Fruit fly (Drosophila melanogaster) whole organism, embryonic: ENCODE data around the gene Parg.
A peak's percentile ranks its signal among the peaks of the same experiment; 100 is the strongest.

ENCODE experiments used
- Antp ChIP-seq: fragments of 200-800 bp; sonication (Bioruptor generic); optimal IDR thresholded peaks from 3 replicates; lab custom pipeline; 2016; ENCODE audit warnings: missing biosample characterization, missing genetic modification characterization
- Awh ChIP-seq: fragments of 200-800 bp; sonication (Bioruptor generic); IDR thresholded peaks from 2 replicates; pipeline ENCODE4, ENCODE4 v1.3.6; 2022; ENCODE audit warnings: missing biosample characterization, missing genetic modification characterization
- C15 ChIP-seq: fragments of 200-800 bp; sonication (Bioruptor generic); IDR thresholded peaks from 3 replicates; pipeline ENCODE4 v1.3.6; 2022; ENCODE audit warnings: missing biosample characterization, missing genetic modification characterization
- CG10209 ChIP-seq: fragments of 200-800 bp; sonication (Bioruptor generic); optimal IDR thresholded peaks from 3 replicates; lab custom pipeline; 2017; ENCODE audit warnings: missing biosample characterization, mild to moderate bottlenecking, missing genetic modification characterization, missing genetic modification reagents
- CG10979 ChIP-seq: fragments of 200-800 bp; sonication (Bioruptor generic); optimal IDR thresholded peaks from 2 replicates; lab custom pipeline; 2018; ENCODE audit warnings: missing biosample characterization, mild to moderate bottlenecking, missing genetic modification characterization, moderate library complexity
- CG11085 ChIP-seq: fragments of 200-800 bp; sonication (Bioruptor generic); IDR thresholded peaks from 2 replicates; pipeline ENCODE4 v1.3.6; 2022; ENCODE audit warnings: missing biosample characterization, missing genetic modification characterization
- CG11456 ChIP-seq: fragments of 200-800 bp; sonication (Bioruptor generic); IDR thresholded peaks from 3 replicates; pipeline ENCODE4 v1.3.6; 2022; ENCODE audit warnings: missing biosample characterization, missing genetic modification characterization
- CG12299 ChIP-seq: fragments of 200-800 bp; sonication (Bioruptor generic); optimal IDR thresholded peaks from 2 replicates; lab custom pipeline; 2018; ENCODE audit warnings: missing biosample characterization, mild to moderate bottlenecking, missing genetic modification characterization
- CG2678 ChIP-seq: fragments of 200-800 bp; sonication (Bioruptor generic); optimal IDR thresholded peaks from 3 replicates; lab custom pipeline; 2019; ENCODE audit warnings: missing biosample characterization, mild to moderate bottlenecking, missing genetic modification characterization, moderate library complexity
- CG31365 ChIP-seq: fragments of 200-800 bp; sonication (Bioruptor generic); optimal IDR thresholded peaks from 2 replicates; lab custom pipeline; 2018; ENCODE audit warnings: missing biosample characterization, mild to moderate bottlenecking, missing genetic modification characterization
- CG42726 ChIP-seq: fragments of 200-800 bp; sonication (Bioruptor generic); IDR thresholded peaks from 2 replicates; pipeline ENCODE4 v1.3.6; 2022; ENCODE audit warnings: missing biosample characterization, missing genetic modification characterization; ENCODE audit not compliant: partially characterized antibody
- CG6791 ChIP-seq: fragments of 200-800 bp; sonication (Bioruptor generic); IDR thresholded peaks from 3 replicates; pipeline ENCODE4 v1.3.6; 2022; ENCODE audit warnings: missing biosample characterization, missing genetic modification characterization; ENCODE audit not compliant: partially characterized antibody
- CG6854 ChIP-seq: fragments of 200-800 bp; sonication (Bioruptor generic); optimal IDR thresholded peaks from 3 replicates; lab custom pipeline; 2017; ENCODE audit warnings: missing biosample characterization, mild to moderate bottlenecking, missing genetic modification characterization
- CG7839 ChIP-seq: fragments of 200-800 bp; sonication (Bioruptor generic); optimal IDR thresholded peaks from 3 replicates; lab custom pipeline; 2018; ENCODE audit warnings: missing biosample characterization, mild to moderate bottlenecking, missing genetic modification characterization, moderate library complexity
- CG8089 ChIP-seq: fragments of 200-800 bp; sonication (Bioruptor generic); optimal IDR thresholded peaks from 3 replicates; lab custom pipeline; 2016; ENCODE audit warnings: missing biosample characterization, missing genetic modification characterization
- CG8290 ChIP-seq, 3 experiments: fragments of 200-800 bp; sonication (Bioruptor generic); optimal IDR thresholded peaks; 2 replicates each; lab custom pipeline; 2016 to 2019; ENCODE audit warnings: missing biosample characterization in 3 of 3, missing genetic modification characterization in 3 of 3, mild to moderate bottlenecking in 2 of 3, moderate library complexity in 1 of 3
- CG8359 ChIP-seq: fragments of 200-800 bp; sonication (Bioruptor generic); optimal IDR thresholded peaks from 2 replicates; lab custom pipeline; 2017; ENCODE audit warnings: missing biosample characterization, mild to moderate bottlenecking, missing genetic modification characterization, borderline replicate concordance
- CrebB ChIP-seq: fragments of 200-800 bp; sonication (Bioruptor generic); optimal IDR thresholded peaks from 3 replicates; lab custom pipeline; 2018; ENCODE audit warnings: missing biosample characterization, mild to moderate bottlenecking, missing genetic modification characterization
- Dfd ChIP-seq, 2 experiments: fragments of >200 bp; optimal IDR thresholded peaks; 2 replicates each; lab custom pipeline; 2017; ENCODE audit warnings: missing biosample characterization in 2 of 2, missing genetic modification characterization in 2 of 2
- Dll ChIP-seq: fragments of 200-800 bp; sonication (Bioruptor generic); IDR thresholded peaks from 4 replicates; pipeline ENCODE4 v1.3.6; 2022; ENCODE audit warnings: missing biosample characterization, missing genetic modification characterization; ENCODE audit not compliant: partially characterized antibody
- Gsc ChIP-seq: fragments of 200-800 bp; sonication (Bioruptor generic); IDR thresholded peaks from 2 replicates; pipeline ENCODE4 v1.3.6; 2022; ENCODE audit warnings: missing biosample characterization, missing genetic modification characterization
- HmgD ChIP-seq: fragments of 200-800 bp; sonication (Bioruptor generic); optimal IDR thresholded peaks from 3 replicates; lab custom pipeline; 2016; ENCODE audit warnings: missing biosample characterization, missing genetic modification characterization
- Hr3 ChIP-seq: fragments of 200-800 bp; sonication (Bioruptor generic); optimal IDR thresholded peaks from 3 replicates; lab custom pipeline; 2016; ENCODE audit warnings: missing biosample characterization, missing genetic modification characterization
- Jarid2 ChIP-seq: fragments of 200-800 bp; sonication (Bioruptor generic); optimal IDR thresholded peaks from 3 replicates; lab custom pipeline; 2017; ENCODE audit warnings: mild to moderate bottlenecking, missing biosample characterization, missing genetic modification reagents, missing genetic modification characterization
- Max ChIP-seq: fragments of 200-800 bp; sonication (Bioruptor generic); optimal IDR thresholded peaks from 2 replicates; lab custom pipeline; 2016; ENCODE audit warnings: missing biosample characterization, mild to moderate bottlenecking, missing genetic modification characterization
- Meics ChIP-seq: fragments of 200-800 bp; sonication (Bioruptor generic); optimal IDR thresholded peaks from 2 replicates; lab custom pipeline; 2017; ENCODE audit warnings: missing biosample characterization, mild to moderate bottlenecking, missing genetic modification characterization
- Oli ChIP-seq: fragments of 200-800 bp; sonication (Bioruptor generic); optimal IDR thresholded peaks from 2 replicates; lab custom pipeline; 2018; ENCODE audit warnings: missing biosample characterization, mild to moderate bottlenecking, missing genetic modification characterization, moderate library complexity
- Sox102F ChIP-seq: fragments of 200-800 bp; sonication (Bioruptor generic); optimal IDR thresholded peaks from 2 replicates; lab custom pipeline; 2018; ENCODE audit warnings: missing biosample characterization, mild to moderate bottlenecking, missing genetic modification characterization, moderate library complexity
- Usf ChIP-seq: fragments of 200-800 bp; sonication (Bioruptor generic); optimal IDR thresholded peaks from 2 replicates; lab custom pipeline; 2017; ENCODE audit warnings: missing genotype, missing biosample characterization, missing genetic modification characterization
- Vsx1 ChIP-seq: fragments of 200-800 bp; sonication (Bioruptor generic); optimal IDR thresholded peaks from 2 replicates; lab custom pipeline; 2017; ENCODE audit warnings: missing biosample characterization, mild to moderate bottlenecking, missing genetic modification characterization, missing genetic modification reagents
- Xbp1 ChIP-seq: fragments of 200-800 bp; sonication (Bioruptor generic); optimal IDR thresholded peaks from 3 replicates; lab custom pipeline; 2016; ENCODE audit warnings: missing biosample characterization, mild to moderate bottlenecking, missing genetic modification characterization
- abd-A ChIP-seq: fragments of 200-800 bp; sonication (Bioruptor generic); optimal IDR thresholded peaks from 3 replicates; lab custom pipeline; 2019; ENCODE audit warnings: missing biosample characterization, mild to moderate bottlenecking, missing genetic modification characterization, moderate library complexity
- ash1 ChIP-seq: fragments of 200-800 bp; sonication (Bioruptor generic); optimal IDR thresholded peaks from 2 replicates; lab custom pipeline; 2018; ENCODE audit warnings: missing biosample characterization, mild to moderate bottlenecking, missing genetic modification characterization
- cg ChIP-seq: fragments of 200-800 bp; sonication (Bioruptor generic); optimal IDR thresholded peaks from 3 replicates; lab custom pipeline; 2019; ENCODE audit warnings: missing biosample characterization, mild to moderate bottlenecking, missing genetic modification characterization, moderate library complexity
- crc ChIP-seq: fragments of 200-800 bp; sonication (Bioruptor generic); optimal IDR thresholded peaks from 2 replicates; lab custom pipeline; 2016; ENCODE audit warnings: missing biosample characterization, missing genetic modification characterization
- gcm ChIP-seq: fragments of 200-800 bp; sonication (Bioruptor generic); optimal IDR thresholded peaks from 2 replicates; lab custom pipeline; 2019; ENCODE audit warnings: missing biosample characterization, mild to moderate bottlenecking, missing genetic modification characterization, moderate library complexity
- insv ChIP-seq, 2 experiments: fragments of 200-800 bp; sonication (Bioruptor generic); optimal IDR thresholded peaks; 3 replicates each; lab custom pipeline; 2016 to 2018; ENCODE audit warnings: missing biosample characterization in 2 of 2, missing genetic modification characterization in 2 of 2
- lbe ChIP-seq: fragments of 200-800 bp; sonication (Bioruptor generic); optimal IDR thresholded peaks from 2 replicates; lab custom pipeline; 2016; ENCODE audit warnings: missing biosample characterization, mild to moderate bottlenecking, missing genetic modification characterization
- nau ChIP-seq: fragments of 200-800 bp; sonication (Bioruptor generic); optimal IDR thresholded peaks from 3 replicates; lab custom pipeline; 2017; ENCODE audit warnings: missing biosample characterization, mild to moderate bottlenecking, missing genetic modification characterization, missing genetic modification reagents
- nmo ChIP-seq: fragments of 200-800 bp; sonication (Bioruptor generic); optimal IDR thresholded peaks from 2 replicates; lab custom pipeline; 2018; ENCODE audit warnings: missing biosample characterization, mild to moderate bottlenecking, missing genetic modification characterization, moderate library complexity
- pho ChIP-seq: fragments of 200-800 bp; sonication (Bioruptor generic); optimal IDR thresholded peaks from 2 replicates; lab custom pipeline; 2016; ENCODE audit warnings: missing biosample characterization, missing genetic modification characterization
- sd ChIP-seq: fragments of 200-800 bp; sonication (Bioruptor generic); optimal IDR thresholded peaks from 3 replicates; lab custom pipeline; 2018; ENCODE audit warnings: missing biosample characterization, mild to moderate bottlenecking, missing genetic modification characterization, moderate library complexity
- sens ChIP-seq: fragments of 200-800 bp; sonication (Bioruptor generic); peaks from one replicate; lab custom pipeline; 2016; ENCODE audit warnings: missing biosample characterization, missing genetic modification characterization
- sna ChIP-seq: fragments of 200-800 bp; sonication (Bioruptor generic); IDR thresholded peaks from 2 replicates; pipeline ENCODE4 v1.3.6; 2022; ENCODE audit warnings: missing biosample characterization, missing genetic modification characterization; ENCODE audit not compliant: partially characterized antibody
- sr ChIP-seq: fragments of 200-800 bp; sonication (Bioruptor generic); IDR thresholded peaks from 3 replicates; pipeline ENCODE4 v1.3.6; 2022; ENCODE audit warnings: missing biosample characterization, missing genetic modification characterization
- vfl ChIP-seq: fragments of 200-800 bp; sonication (Bioruptor generic); optimal IDR thresholded peaks from 2 replicates; lab custom pipeline; 2016; ENCODE audit warnings: missing biosample characterization, missing genetic modification characterization
- wek ChIP-seq: fragments of 200-800 bp; sonication (Bioruptor generic); optimal IDR thresholded peaks from 3 replicates; lab custom pipeline; 2018; ENCODE audit warnings: missing biosample characterization, mild to moderate bottlenecking, missing genetic modification characterization, moderate library complexity
- zen ChIP-seq: fragments of 200-800 bp; sonication (Bioruptor generic); optimal IDR thresholded peaks from 3 replicates; lab custom pipeline; 2018; ENCODE audit warnings: missing biosample characterization, mild to moderate bottlenecking, missing genetic modification characterization, moderate library complexity

Parg gene

DNA sequence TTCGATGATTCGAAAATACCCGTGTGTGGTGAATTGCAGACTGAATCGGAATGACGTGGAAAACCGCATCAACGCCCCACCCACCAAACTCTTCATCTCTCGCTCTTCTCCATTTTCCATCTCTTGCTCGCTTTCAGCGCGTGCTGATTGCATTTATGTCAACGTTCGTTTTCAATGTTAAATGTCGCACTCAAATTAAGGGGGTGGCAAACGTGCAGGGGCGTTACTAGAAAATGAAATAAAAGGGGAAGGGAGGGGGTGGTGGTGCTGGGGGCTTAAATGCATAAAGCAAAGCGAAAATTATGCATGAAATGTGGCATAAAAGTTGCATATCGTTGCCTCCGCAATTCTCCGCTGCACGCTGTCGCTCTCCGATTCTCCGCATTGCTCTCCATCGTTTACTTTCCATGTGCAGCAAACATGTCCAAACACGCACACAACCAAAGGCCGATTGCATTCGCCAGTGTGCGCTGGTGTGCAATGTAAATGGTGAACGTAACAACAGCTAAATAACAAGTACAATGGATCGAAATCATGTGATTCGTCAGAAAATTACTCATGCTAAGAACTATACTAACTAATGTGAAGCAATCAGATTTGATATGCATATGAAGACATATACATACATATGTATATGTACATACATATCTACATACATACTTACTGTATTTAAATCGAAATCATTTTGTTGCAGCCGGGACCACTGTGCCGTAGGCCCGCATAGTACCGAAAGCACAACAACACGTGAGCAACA lies 10.6 kb upstream of the Parg start (continued):
- TF ChIP-seq Dll (GFP tag; lab: Robert Waterston, UW) (no peak), CG8359 (GFP tag; lab: Kevin White, UChicago) (no peak), cg (GFP tag; lab: Kevin White, UChicago) (no peak), C15 (GFP tag; lab: Robert Waterston, UW) (no peak), Xbp1 (GFP tag; lab: Kevin White, UChicago) (no peak), Meics (peak; percentile 68), Awh (no peak; the same call in 1 of the 2 replicates), Oli (tag; lab: Kevin White, UChicago) (peak; percentile 55), lbe (GFP tag; lab: Kevin White, UChicago) (peak; percentile 69), Usf (GFP tag; lab: Kevin White, UChicago) (no peak), Jarid2 (no peak), CG11085 (GFP tag; lab: Robert Waterston, UW) (no peak), gcm (GFP tag; lab: Kevin White, UChicago) (peak; percentile 91), Vsx1 (no peak), zen (tag; lab: Kevin White, UChicago) (no peak), Gsc (GFP tag; lab: Robert Waterston, UW) (no peak), CG10979 (peak; percentile 43), Antp (GFP tag; lab: Kevin White, UChicago) (no peak), CG6791 (GFP tag; lab: Robert Waterston, UW) (no peak), crc (GFP tag; lab: Kevin White, UChicago) (no peak), CG6854 (GFP tag; lab: Kevin White, UChicago) (no peak), sna (no peak), CG12299 (tag; lab: Kevin White, UChicago) (no peak), CG42726 (GFP tag; lab: Robert Waterston, UW) (no peak), CG2678 (peak; percentile 11), nau (GFP tag; lab: Kevin White, UChicago) (no peak), CG7839 (tag; lab: Kevin White, UChicago) (peak; percentile 27), wek (GFP tag; lab: Kevin White, UChicago) (no peak), ash1 (no peak), sr (GFP tag; lab: Robert Waterston, UW) (no peak), CG10209 (GFP tag; lab: Kevin White, UChicago) (peak; percentile 18), Max (no peak), pho (no peak), CG8089 (GFP tag; lab: Kevin White, UChicago) (no peak), nmo (peak; percentile 27), HmgD (GFP tag; lab: Kevin White, UChicago) (no peak), CrebB (tag; lab: Kevin White, UChicago) (no peak), CG11456 (GFP tag; lab: Robert Waterston, UW) (no peak), abd-A (tag; lab: Kevin White, UChicago) (no peak), Hr3 (GFP tag; lab: Kevin White, UChicago) (no peak), insv (GFP tag; optimal IDR thresholded peaks at IDR 0.05; lab: Kevin White, UChicago) (no peak), Dfd (GFP tag; optimal IDR thresholded peaks at IDR 0.05; lab: Kevin White, UChicago) (no peak), sd (no peak), vfl (GFP tag; lab: Kevin White, UChicago) (no peak), CG8290 (GFP tag; optimal IDR thresholded peaks at IDR 0.05; lab: Kevin White, UChicago) (no peak), CG8290 (tag; optimal IDR thresholded peaks at IDR 0.05; lab: Kevin White, UChicago) (no peak), CG31365 (tag; lab: Kevin White, UChicago) (no peak), sens (peak; percentile 73), Sox102F (GFP tag; lab: Kevin White, UChicago) (peak; percentile 60)
